Worm (Caenorhabditis elegans) whole organism, L3 larva: ENCODE data around the gene cgt-1.

Source experiments
- ZK546.5 ChIP-seq: sonication (generic microtip); optimal IDR thresholded peaks from 2 replicates; lab custom pipeline; 2017; ENCODE audit warnings: missing biosample characterization, missing genetic modification characterization
- daf-12 ChIP-seq: fragments of 150-350 bp; optimal IDR thresholded peaks from 2 replicates; lab custom pipeline; 2014; ENCODE audit warnings: missing biosample characterization, missing genetic modification reagents, missing genetic modification characterization
- egl-5 ChIP-seq: fragments of 150-350 bp; optimal IDR thresholded peaks from 2 replicates; lab custom pipeline; 2017; ENCODE audit warnings: missing biosample characterization, missing genetic modification reagents, missing genetic modification characterization, inconsistent platforms
- elt-1 ChIP-seq: fragments of 150-350 bp; optimal IDR thresholded peaks from 2 replicates; lab custom pipeline; 2014; ENCODE audit warnings: missing biosample characterization, missing genetic modification characterization
- fkh-10 ChIP-seq: sonication (generic microtip); optimal IDR thresholded peaks from 2 replicates; lab custom pipeline; 2017; ENCODE audit warnings: missing biosample characterization, missing genetic modification reagents, missing genetic modification characterization
- lin-15B ChIP-seq: fragments of 150-350 bp; optimal IDR thresholded peaks from 2 replicates; lab custom pipeline; 2014; ENCODE audit warnings: missing biosample characterization, missing genetic modification characterization
- lin-39 ChIP-seq: fragments of 150-350 bp; optimal IDR thresholded peaks from 2 replicates; lab custom pipeline; 2018; ENCODE audit warnings: missing biosample characterization, missing genetic modification reagents, missing genetic modification characterization
- nfya-1 ChIP-seq: sonication (generic microtip); optimal IDR thresholded peaks from 2 replicates; lab custom pipeline; 2017; ENCODE audit warnings: missing genetic modification characterization, mild to moderate bottlenecking, missing compliant biosample characterization, antibody characterized with exemption, moderate library complexity; ENCODE audit not compliant: insufficient read depth
- nhr-12 ChIP-seq: fragments of 150-350 bp; optimal IDR thresholded peaks from 2 replicates; lab custom pipeline; 2014; ENCODE audit warnings: missing biosample characterization, missing genetic modification characterization
- unc-39 ChIP-seq: sonication (generic microtip); optimal IDR thresholded peaks from 4 replicates; lab custom pipeline; 2017; ENCODE audit warnings: missing biosample characterization, missing genetic modification characterization

DNA sequence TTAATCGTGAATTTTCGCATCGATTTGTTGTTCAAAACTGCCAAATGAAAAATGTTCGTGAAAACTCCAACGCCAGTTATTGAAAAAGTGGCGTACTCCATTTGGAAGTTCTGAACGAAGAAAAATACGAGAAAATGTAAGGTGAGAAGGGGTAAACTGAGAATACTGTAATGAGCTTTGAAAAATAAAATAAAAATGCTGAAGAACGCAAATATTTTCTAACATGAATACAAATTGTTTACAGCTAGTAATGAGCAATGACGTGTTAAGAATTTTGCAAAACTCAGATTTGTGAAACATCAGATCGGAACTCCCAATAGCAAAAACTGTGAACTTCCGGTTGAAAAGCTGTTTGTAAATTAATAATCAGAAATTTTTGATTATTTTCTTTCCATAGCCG lies 43.7 kb upstream of the cgt-1 start, which contains the start of gene srw-26:
- TF ChIP-seq fkh-10 (GFP tag; lab: Kevin White, UChicago) = no peak
- no peak for TF ChIP-seq lin-39 (tag; lab: Kevin White, UChicago)
- no peak for TF ChIP-seq ZK546.5
- no peak for TF ChIP-seq lin-15B (tag; lab: Kevin White, UChicago)
- no peak for TF ChIP-seq nfya-1 (tag; lab: Kevin White, UChicago)
- no peak for TF ChIP-seq egl-5
- no peak for TF ChIP-seq unc-39 (tag; lab: Kevin White, UChicago)
- no peak for TF ChIP-seq nhr-12 (tag; lab: Kevin White, UChicago)
- no peak for TF ChIP-seq daf-12 (tag; lab: Kevin White, UChicago)
- no peak for TF ChIP-seq elt-1 (tag; lab: Kevin White, UChicago)
